Worm (Caenorhabditis elegans) whole organism, mixed stage, embryonic: Measurements from ENCODE around the gene F14D7.8.

Experiments used
- blmp-1 ChIP-seq: fragments of 150-350 bp; optimal IDR thresholded peaks from 2 replicates; lab custom pipeline; 2014; ENCODE audit warnings: missing biosample characterization, missing genetic modification characterization
- ceh-43 ChIP-seq: fragments of 200-800 bp; sonication (Bioruptor generic); optimal IDR thresholded peaks from 2 replicates; lab custom pipeline; 2018; ENCODE audit warnings: mild to moderate bottlenecking, missing genetic modification characterization, moderate library complexity, missing compliant biosample characterization
- lin-32 ChIP-seq: fragments of 200-800 bp; sonication (Bioruptor generic); optimal IDR thresholded peaks from 2 replicates; lab custom pipeline; 2018; ENCODE audit warnings: mild to moderate bottlenecking, missing genetic modification characterization, missing compliant biosample characterization
- lsy-2 ChIP-seq: fragments of 150-350 bp; optimal IDR thresholded peaks from 2 replicates; lab custom pipeline; 2014; ENCODE audit warnings: missing biosample characterization, missing genetic modification characterization
- mab-5 ChIP-seq: fragments of 150-350 bp; optimal IDR thresholded peaks from 2 replicates; lab custom pipeline; 2014; ENCODE audit warnings: missing biosample characterization, missing genetic modification characterization
- nhr-12 ChIP-seq: fragments of 150-350 bp; optimal IDR thresholded peaks from 2 replicates; lab custom pipeline; 2014; ENCODE audit warnings: missing biosample characterization, missing genetic modification characterization
- pha-4 ChIP-seq: fragments of 150-350 bp; optimal IDR thresholded peaks from 2 replicates; lab custom pipeline; 2018; ENCODE audit warnings: missing biosample characterization, missing genetic modification reagents, missing genetic modification characterization
- snpc-4 ChIP-seq: fragments of 150-350 bp; optimal IDR thresholded peaks from 2 replicates; lab custom pipeline; 2014; ENCODE audit warnings: missing biosample characterization, missing genetic modification characterization

- TF ChIP-seq pha-4 (tag; lab: Kevin White, UChicago) = no peak
- no peak for TF ChIP-seq mab-5 (tag; lab: Kevin White, UChicago)
- no peak for TF ChIP-seq snpc-4
- TF ChIP-seq lin-32 = no peak
- no peak for TF ChIP-seq blmp-1
- TF ChIP-seq nhr-12 (tag; lab: Kevin White, UChicago) = no peak
- TF ChIP-seq ceh-43 (GFP tag; lab: Kevin White, UChicago) = no peak
- no peak for TF ChIP-seq lsy-2
Measured at ce11 chrV:14282222-14282709, 30.3 kb downstream of the F14D7.8 start, which contains the start of the genes srt-74 and F40G12.9.
